Worm (Caenorhabditis elegans): ENCODE results near the gene ubq-1.
A peak's percentile ranks its signal among the peaks of the same experiment; 100 is the strongest.

The ubq-1 gene

DNA sequence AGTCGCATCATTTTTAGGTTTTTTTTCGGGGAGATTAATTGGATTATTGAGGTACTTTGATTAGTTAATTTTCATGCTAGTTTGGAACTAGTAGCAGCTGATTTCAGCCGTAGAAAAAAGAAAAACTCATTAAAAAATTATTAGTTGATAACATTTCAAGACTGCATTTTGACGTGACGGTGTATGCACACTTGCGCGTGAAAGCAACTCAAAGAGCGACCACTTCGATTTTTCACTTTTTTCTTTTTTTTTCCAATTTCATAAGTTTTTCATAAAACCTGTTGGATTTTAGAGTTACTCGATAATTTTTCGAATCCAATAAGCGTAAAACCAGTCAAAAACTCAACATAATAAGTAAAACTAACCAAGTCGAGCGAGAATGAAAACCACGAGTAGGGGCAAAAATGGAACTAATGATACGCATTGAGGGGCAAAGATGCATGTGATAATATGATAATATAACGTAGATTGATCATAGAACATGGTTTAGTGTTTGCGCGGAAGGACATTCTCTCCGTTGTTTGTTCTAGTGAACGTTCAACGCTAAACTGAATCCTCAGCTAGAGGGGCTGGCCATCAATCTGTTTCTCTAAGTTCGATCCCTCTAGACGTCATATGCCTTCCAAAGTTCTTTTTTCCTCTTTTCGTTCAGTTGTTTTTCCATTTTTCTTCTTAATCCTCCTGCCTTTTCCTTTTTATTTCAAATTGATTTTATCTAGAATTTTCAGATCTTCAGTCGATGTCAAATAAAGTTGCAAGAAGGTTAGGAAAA is 8.3 kb downstream of the ubq-1 start, which contains the start of the genes F25B5.6 and F25B5.3 (continued):
- TF ChIP-seq elt-3 (tag; optimal IDR thresholded peaks at IDR 0.05) (no peak), lsy-2 (tag; optimal IDR thresholded peaks at IDR 0.05) (peak in 1 of 2 experiments; percentile 16), nhr-6 (tag; optimal IDR thresholded peaks at IDR 0.05) (no peak), elt-1 (tag; optimal IDR thresholded peaks at IDR 0.05) (no peak), mbf-1 (tag; optimal IDR thresholded peaks at IDR 0.05) (no peak), mdl-1 (tag; optimal IDR thresholded peaks at IDR 0.05) (no peak), unc-55 (GFP tag; optimal IDR thresholded peaks at IDR 0.05) (peak; percentile 63), nhr-25 (tag; optimal IDR thresholded peaks at IDR 0.05) (no peak), ZK546.5 (tag; optimal IDR thresholded peaks at IDR 0.05) (no peak), ceh-82 (tag; optimal IDR thresholded peaks at IDR 0.05) (no peak), unc-39 (tag; optimal IDR thresholded peaks at IDR 0.05) (no peak), C34F6.9 (tag; optimal IDR thresholded peaks at IDR 0.05) (peak; percentile 20), aly-2 (tag; optimal IDR thresholded peaks at IDR 0.05) (no peak), ceh-16 (tag; optimal IDR thresholded peaks at IDR 0.05) (no peak), R02D3.7 (tag; optimal IDR thresholded peaks at IDR 0.05) (no peak), F13H6.1 (tag; optimal IDR thresholded peaks at IDR 0.05) (no peak), nhr-10 (tag; optimal IDR thresholded peaks at IDR 0.05) (no peak)

DNA sequence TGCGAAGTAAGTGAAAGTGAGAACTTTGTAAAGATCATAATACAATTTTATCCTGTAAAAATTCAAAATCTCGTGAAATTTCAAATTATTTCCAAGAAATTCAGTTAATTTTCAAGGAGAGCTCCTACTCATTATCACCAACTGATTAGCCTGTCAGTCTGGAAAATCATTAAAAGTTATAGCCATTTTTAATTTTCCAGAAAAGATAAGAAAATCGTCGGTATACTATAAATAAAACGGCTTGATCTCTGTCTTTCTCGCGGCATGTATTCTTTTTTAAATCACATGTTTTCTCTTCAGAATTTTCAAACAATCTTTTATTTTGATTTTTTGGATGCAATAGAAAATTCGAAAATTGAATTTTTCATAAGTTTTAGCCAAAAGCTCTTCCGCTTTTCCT is 8.9 kb downstream of the ubq-1 start:
- TF ChIP-seq sem-4 (tag; optimal IDR thresholded peaks at IDR 0.05) (no peak), lin-11 (tag; optimal IDR thresholded peaks at IDR 0.05) (no peak), ceh-16 (tag; optimal IDR thresholded peaks at IDR 0.05) (no peak), blmp-1 (tag; optimal IDR thresholded peaks at IDR 0.05; ENCODE audit: insufficient read depth) (no peak), nhr-77 (tag; optimal IDR thresholded peaks at IDR 0.05) (no peak), nhr-11 (tag; optimal IDR thresholded peaks at IDR 0.05) (no peak), nhr-237 (tag; optimal IDR thresholded peaks at IDR 0.05) (no peak), unc-39 (tag; optimal IDR thresholded peaks at IDR 0.05) (no peak), nhr-25 (tag; optimal IDR thresholded peaks at IDR 0.05) (no peak), gmeb-1 (tag; optimal IDR thresholded peaks at IDR 0.05) (no peak), unc-55 (GFP tag; optimal IDR thresholded peaks at IDR 0.05) (no peak), sma-9 (GFP tag; optimal IDR thresholded peaks at IDR 0.05) (no peak), sma-9 (tag; optimal IDR thresholded peaks at IDR 0.05) (no peak), ama-1 (optimal IDR thresholded peaks at IDR 0.05) (no peak), aly-2 (tag; optimal IDR thresholded peaks at IDR 0.05) (no peak), crh-2 (tag; optimal IDR thresholded peaks at IDR 0.05) (no peak), lsy-2 (tag; optimal IDR thresholded peaks at IDR 0.05) (no peak), nhr-6 (tag; optimal IDR thresholded peaks at IDR 0.05) (no peak), lin-39 (tag; optimal IDR thresholded peaks at IDR 0.05) (no peak), nhr-10 (tag; optimal IDR thresholded peaks at IDR 0.05) (no peak)

ce11 chrIII:5949817-5950216 is 9.8 kb downstream of the ubq-1 start:
- peak in 1 of 2 experiments; percentile 35 for TF ChIP-seq lsy-2 (tag; optimal IDR thresholded peaks at IDR 0.05)
- no peak for TF ChIP-seq lin-13 (GFP tag; optimal IDR thresholded peaks at IDR 0.05)
- no peak for TF ChIP-seq sma-3 (GFP tag; optimal IDR thresholded peaks at IDR 0.05)
- TF ChIP-seq snpc-4 (tag; optimal IDR thresholded peaks at IDR 0.05), result no peak
- TF ChIP-seq gmeb-1 (tag; optimal IDR thresholded peaks at IDR 0.05), result no peak
- TF ChIP-seq ama-1 (optimal IDR thresholded peaks at IDR 0.05), result peak; percentile 33
- TF ChIP-seq unc-55 (GFP tag; optimal IDR thresholded peaks at IDR 0.05), result peak; percentile 71
- TF ChIP-seq lin-39 (tag; optimal IDR thresholded peaks at IDR 0.05), result no peak
- TF ChIP-seq zag-1 (tag; optimal IDR thresholded peaks at IDR 0.05), result peak; percentile 19
- no peak for TF ChIP-seq nhr-23 (tag; optimal IDR thresholded peaks at IDR 0.05)
- no peak for TF ChIP-seq R02D3.7 (tag; optimal IDR thresholded peaks at IDR 0.05)
- TF ChIP-seq C34F6.9 (tag; optimal IDR thresholded peaks at IDR 0.05), result peak; percentile 61
- TF ChIP-seq mbf-1 (tag; optimal IDR thresholded peaks at IDR 0.05), result no peak
- TF ChIP-seq F13H6.1 (tag; optimal IDR thresholded peaks at IDR 0.05), result peak; percentile 55
- TF ChIP-seq nhr-129 (tag; optimal IDR thresholded peaks at IDR 0.05), result peak; percentile 57
- no peak for TF ChIP-seq lin-11 (tag; optimal IDR thresholded peaks at IDR 0.05)
- peak; percentile 55 for TF ChIP-seq sma-9 (GFP tag; optimal IDR thresholded peaks at IDR 0.05)
- no peak for TF ChIP-seq sma-9 (tag; optimal IDR thresholded peaks at IDR 0.05)

ce11 chrIII:5950756-5951345 is 10.8 kb downstream of the ubq-1 start:
- TF ChIP-seq lin-11 (tag; optimal IDR thresholded peaks at IDR 0.05) (no peak), ztf-11 (tag; optimal IDR thresholded peaks at IDR 0.05) (no peak), sma-3 (GFP tag; optimal IDR thresholded peaks at IDR 0.05) (no peak), nhr-77 (tag; optimal IDR thresholded peaks at IDR 0.05) (no peak), nhr-12 (tag; optimal IDR thresholded peaks at IDR 0.05) (no peak), F13H6.1 (tag; optimal IDR thresholded peaks at IDR 0.05) (peak; percentile 15)
